Worm (Caenorhabditis elegans) whole organism, L4/young adult: ENCODE data around the gene fipp-1.

Experiments
- dao-5 ChIP-seq: sonication (generic microtip); optimal IDR thresholded peaks from 2 replicates; lab custom pipeline; 2016; ENCODE audit warnings: missing genotype, missing genetic modification characterization, moderate library complexity, missing compliant biosample characterization
- him-1 ChIP-seq: sonication (generic microtip); optimal IDR thresholded peaks from 2 replicates; lab custom pipeline; 2016; ENCODE audit warnings: missing genotype, missing genetic modification reagents, missing genetic modification characterization, missing compliant biosample characterization

DNA sequence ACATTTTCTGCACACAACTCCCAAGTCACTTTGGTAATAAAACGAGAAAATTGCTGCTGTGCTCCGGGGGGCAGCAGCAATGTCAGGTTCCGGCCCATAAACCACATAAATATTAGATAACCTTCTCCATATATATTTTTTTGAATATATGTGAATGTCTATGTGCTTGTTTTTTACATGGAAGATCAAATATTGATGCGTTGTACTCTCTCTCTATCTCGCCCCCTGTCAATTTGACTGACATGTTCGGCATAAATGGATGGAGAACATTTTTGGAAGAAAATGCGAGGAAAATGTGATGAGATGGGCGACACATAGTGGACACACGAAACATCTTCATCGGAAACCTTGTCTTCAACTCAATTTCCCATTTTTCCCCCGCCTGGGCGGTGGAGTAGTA is 11.6 kb upstream of the fipp-1 start:
- TF ChIP-seq him-1 (tag; lab: Kevin White, UChicago) = no peak
- no peak for TF ChIP-seq dao-5
